Fruit fly (Drosophila melanogaster) whole organism, embryonic: ENCODE results near the gene Eig71Eg.

Experiments
- CG10267 ChIP-seq: fragments of 200-800 bp; sonication (Bioruptor generic); optimal IDR thresholded peaks from 2 replicates; lab custom pipeline; 2018; ENCODE audit warnings: missing biosample characterization, mild to moderate bottlenecking, missing genetic modification characterization, moderate library complexity
- CG10543 ChIP-seq: fragments of 200-800 bp; sonication (Bioruptor generic); optimal IDR thresholded peaks from 3 replicates; lab custom pipeline; 2017; ENCODE audit warnings: missing biosample characterization, mild to moderate bottlenecking, missing genetic modification characterization, moderate library complexity
- CG10979 ChIP-seq: fragments of 200-800 bp; sonication (Bioruptor generic); optimal IDR thresholded peaks from 2 replicates; lab custom pipeline; 2018; ENCODE audit warnings: missing biosample characterization, mild to moderate bottlenecking, missing genetic modification characterization, moderate library complexity
- CG11723 ChIP-seq: fragments of 200-800 bp; sonication (Bioruptor generic); optimal IDR thresholded peaks from 2 replicates; lab custom pipeline; 2017; ENCODE audit warnings: missing biosample characterization, mild to moderate bottlenecking, missing genetic modification characterization
- CG12104 ChIP-seq: fragments of 200-800 bp; sonication (Bioruptor generic); optimal IDR thresholded peaks from 3 replicates; lab custom pipeline; 2016; ENCODE audit warnings: missing biosample characterization, missing genetic modification characterization
- CG13287 ChIP-seq: fragments of 200-800 bp; sonication (Bioruptor generic); IDR thresholded peaks from 2 replicates; pipeline ENCODE4 v1.3.6; 2022; ENCODE audit warnings: missing biosample characterization, missing genetic modification characterization; ENCODE audit not compliant: partially characterized antibody
- CG13775 ChIP-seq: fragments of 200-800 bp; sonication (Bioruptor generic); optimal IDR thresholded peaks from 3 replicates; lab custom pipeline; 2017; ENCODE audit warnings: missing biosample characterization, mild to moderate bottlenecking, missing genetic modification characterization
- CG15601 ChIP-seq: fragments of 200-800 bp; sonication (Bioruptor generic); optimal IDR thresholded peaks from 3 replicates; lab custom pipeline; 2019; ENCODE audit warnings: missing biosample characterization, mild to moderate bottlenecking, missing genetic modification characterization, moderate library complexity
- CG1792 ChIP-seq: fragments of 200-800 bp; sonication (Bioruptor generic); optimal IDR thresholded peaks from 2 replicates; lab custom pipeline; 2016; ENCODE audit warnings: missing biosample characterization, missing genetic modification characterization
- CG18476 ChIP-seq: fragments of 200-800 bp; sonication (Bioruptor generic); optimal IDR thresholded peaks from 2 replicates; lab custom pipeline; 2016; ENCODE audit warnings: missing biosample characterization, mild to moderate bottlenecking, missing genetic modification characterization
- CG18619 ChIP-seq: fragments of 200-800 bp; sonication (Bioruptor generic); optimal IDR thresholded peaks from 3 replicates; lab custom pipeline; 2017; ENCODE audit warnings: missing biosample characterization, mild to moderate bottlenecking, missing genetic modification characterization
- CG3847 ChIP-seq: fragments of 200-800 bp; sonication (Bioruptor generic); IDR thresholded peaks from 2 replicates; pipeline ENCODE4 v1.3.6; 2022; ENCODE audit warnings: missing biosample characterization, missing genetic modification characterization
- CG4328 ChIP-seq: fragments of 200-800 bp; sonication (Bioruptor generic); optimal IDR thresholded peaks from 3 replicates; lab custom pipeline; 2017; ENCODE audit warnings: missing biosample characterization, missing genetic modification reagents, missing genetic modification characterization
- CG5953 ChIP-seq: fragments of 200-800 bp; sonication (Bioruptor generic); IDR thresholded peaks from 2 replicates; pipeline ENCODE4 v1.3.6; 2022; ENCODE audit warnings: missing biosample characterization, missing genetic modification characterization
- CG6175 ChIP-seq: fragments of 200-800 bp; sonication (Bioruptor generic); IDR thresholded peaks from 3 replicates; pipeline ENCODE4 v1.3.6; 2022; ENCODE audit warnings: missing biosample characterization, missing genetic modification characterization
- CG9215 ChIP-seq: fragments of 200-800 bp; sonication (Bioruptor generic); IDR thresholded peaks from 2 replicates; pipeline ENCODE4 v1.3.6; 2022; ENCODE audit warnings: missing biosample characterization, missing genetic modification characterization
- CG9609 ChIP-seq: fragments of 200-800 bp; sonication (Bioruptor generic); optimal IDR thresholded peaks from 3 replicates; lab custom pipeline; 2016; ENCODE audit warnings: missing biosample characterization, missing genetic modification characterization
- CG9727 ChIP-seq: fragments of 200-800 bp; sonication (Bioruptor generic); optimal IDR thresholded peaks from 3 replicates; lab custom pipeline; 2017; ENCODE audit warnings: missing biosample characterization, mild to moderate bottlenecking, missing genetic modification characterization
- CG9876 ChIP-seq: fragments of 200-800 bp; sonication (Bioruptor generic); optimal IDR thresholded peaks from 2 replicates; lab custom pipeline; 2016; ENCODE audit warnings: missing biosample characterization, missing genetic modification characterization
- Doc2 ChIP-seq: fragments of 200-800 bp; sonication (Bioruptor generic); IDR thresholded peaks from 2 replicates; pipeline ENCODE4 v1.3.6; 2022; ENCODE audit warnings: missing biosample characterization, missing genetic modification characterization
- Dp ChIP-seq: fragments of 200-800 bp; sonication (Bioruptor generic); optimal IDR thresholded peaks from 2 replicates; lab custom pipeline; 2018; ENCODE audit warnings: missing biosample characterization, mild to moderate bottlenecking, missing genetic modification characterization, moderate library complexity
- Fer3 ChIP-seq: fragments of 200-800 bp; sonication (Bioruptor generic); optimal IDR thresholded peaks from 2 replicates; lab custom pipeline; 2018; ENCODE audit warnings: missing biosample characterization, mild to moderate bottlenecking, missing genetic modification characterization, moderate library complexity
- Lim3 ChIP-seq: fragments of 200-800 bp; sonication (Bioruptor generic); IDR thresholded peaks from 2 replicates; pipeline ENCODE4 v1.3.6; 2022; ENCODE audit warnings: missing biosample characterization, missing genetic modification characterization
- Meics ChIP-seq: fragments of 200-800 bp; sonication (Bioruptor generic); optimal IDR thresholded peaks from 2 replicates; lab custom pipeline; 2017; ENCODE audit warnings: missing biosample characterization, mild to moderate bottlenecking, missing genetic modification characterization
- NC2α ChIP-seq: fragments of 200-800 bp; sonication (Bioruptor generic); optimal IDR thresholded peaks from 2 replicates; lab custom pipeline; 2016; ENCODE audit warnings: missing biosample characterization, missing genetic modification characterization
- Sry-β ChIP-seq: fragments of 200-800 bp; sonication (Bioruptor generic); optimal IDR thresholded peaks from 2 replicates; lab custom pipeline; 2018; ENCODE audit warnings: missing biosample characterization, mild to moderate bottlenecking, missing genetic modification characterization, moderate library complexity
- ab ChIP-seq: fragments of 200-800 bp; sonication (Bioruptor generic); optimal IDR thresholded peaks from 2 replicates; lab custom pipeline; 2016; ENCODE audit warnings: missing biosample characterization, missing genetic modification characterization
- al ChIP-seq: fragments of 200-800 bp; sonication (Bioruptor generic); IDR thresholded peaks from 2 replicates; pipeline ENCODE4 v1.3.6; 2022; ENCODE audit warnings: missing biosample characterization, missing genetic modification characterization
- ap ChIP-seq: fragments of 200-800 bp; sonication (Bioruptor generic); IDR thresholded peaks from 2 replicates; pipeline ENCODE4 v1.3.6; 2022; ENCODE audit warnings: missing biosample characterization, missing genetic modification characterization
- bab2 ChIP-seq: fragments of 200-800 bp; sonication (Bioruptor generic); optimal IDR thresholded peaks from 2 replicates; lab custom pipeline; 2016; ENCODE audit warnings: missing biosample characterization, missing genetic modification characterization
- bowl ChIP-seq: fragments of 200-800 bp; sonication (Bioruptor generic); IDR thresholded peaks from 2 replicates; pipeline ENCODE4 v1.3.6; 2022; ENCODE audit warnings: missing biosample characterization, missing genetic modification characterization
- cato ChIP-seq: fragments of 200-800 bp; sonication (Bioruptor generic); optimal IDR thresholded peaks from 2 replicates; lab custom pipeline; 2016; ENCODE audit warnings: missing biosample characterization, missing genetic modification characterization, borderline replicate concordance
- chm ChIP-seq: fragments of 200-800 bp; sonication (Bioruptor generic); IDR thresholded peaks from 2 replicates; pipeline ENCODE4 v1.3.6; 2022; ENCODE audit warnings: missing biosample characterization, missing genetic modification characterization
- chn ChIP-seq: fragments of 200-800 bp; sonication (Bioruptor generic); optimal IDR thresholded peaks from 2 replicates; lab custom pipeline; 2016; ENCODE audit warnings: missing biosample characterization, missing genetic modification characterization
- ci ChIP-seq: fragments of 200-800 bp; sonication (Bioruptor generic); IDR thresholded peaks from 3 replicates; pipeline ENCODE4 v1.3.6; 2022; ENCODE audit warnings: missing biosample characterization, missing genetic modification characterization
- crc ChIP-seq: fragments of 200-800 bp; sonication (Bioruptor generic); optimal IDR thresholded peaks from 2 replicates; lab custom pipeline; 2016; ENCODE audit warnings: missing biosample characterization, missing genetic modification characterization
- dm ChIP-seq: fragments of 200-800 bp; sonication (Bioruptor generic); optimal IDR thresholded peaks from 3 replicates; lab custom pipeline; 2016; ENCODE audit warnings: missing biosample characterization, missing genetic modification characterization
- fru ChIP-seq: fragments of >200 bp; optimal IDR thresholded peaks from 2 replicates; lab custom pipeline; 2017
- gro ChIP-seq: fragments of 200-800 bp; sonication (Bioruptor generic); optimal IDR thresholded peaks from 2 replicates; lab custom pipeline; 2016; ENCODE audit warnings: missing biosample characterization, missing genetic modification characterization
- kay ChIP-seq: fragments of 200-800 bp; sonication (Bioruptor generic); optimal IDR thresholded peaks from 2 replicates; lab custom pipeline; 2016; ENCODE audit warnings: missing biosample characterization, missing genetic modification characterization
- knrl ChIP-seq: fragments of 200-800 bp; sonication (Bioruptor generic); IDR thresholded peaks from 3 replicates; pipeline ENCODE4 v1.3.6; 2022; ENCODE audit warnings: missing biosample characterization, missing genetic modification characterization; ENCODE audit not compliant: partially characterized antibody
- lola ChIP-seq, 3 experiments: fragments of >200 bp in 2 of 3; fragments of 200-800 bp in 1 of 3; sonication (Bioruptor generic) in 1 of 3; optimal IDR thresholded peaks; 2 replicates each; lab custom pipeline; 2017 to 2019; ENCODE audit warnings: missing biosample characterization in 3 of 3, missing genetic modification characterization in 3 of 3, mild to moderate bottlenecking in 1 of 3, moderate library complexity in 1 of 3
- pros ChIP-seq: fragments of 200-800 bp; sonication (Bioruptor generic); optimal IDR thresholded peaks from 3 replicates; lab custom pipeline; 2019; ENCODE audit warnings: missing biosample characterization, mild to moderate bottlenecking, missing genetic modification characterization, moderate library complexity
- rib ChIP-seq: fragments of 200-800 bp; sonication (Bioruptor generic); IDR thresholded peaks from 2 replicates; pipeline ENCODE4 v1.3.6; 2022; ENCODE audit warnings: missing biosample characterization, missing genetic modification characterization
- sima ChIP-seq: fragments of 200-800 bp; sonication (Bioruptor generic); optimal IDR thresholded peaks from 2 replicates; lab custom pipeline; 2016; ENCODE audit warnings: missing biosample characterization, missing genetic modification characterization
- sisA ChIP-seq: fragments of 200-800 bp; sonication (Bioruptor generic); IDR thresholded peaks from 2 replicates; pipeline ENCODE4 v1.3.6; 2022; ENCODE audit warnings: missing biosample characterization, missing genetic modification characterization
- so ChIP-seq: fragments of 200-800 bp; sonication (Bioruptor generic); IDR thresholded peaks from 3 replicates; pipeline ENCODE4 v1.3.6; 2022; ENCODE audit warnings: missing biosample characterization, missing genetic modification characterization
- sob ChIP-seq: fragments of 200-800 bp; sonication (Bioruptor generic); IDR thresholded peaks from 2 replicates; pipeline ENCODE4 v1.3.6; 2022; ENCODE audit warnings: missing biosample characterization, missing genetic modification characterization
- sr ChIP-seq: fragments of 200-800 bp; sonication (Bioruptor generic); IDR thresholded peaks from 3 replicates; pipeline ENCODE4 v1.3.6; 2022; ENCODE audit warnings: missing biosample characterization, missing genetic modification characterization
- unc-4 ChIP-seq: fragments of 200-800 bp; sonication (Bioruptor generic); IDR thresholded peaks from 2 replicates; pipeline ENCODE4 v1.3.6; 2022; ENCODE audit warnings: missing biosample characterization, missing genetic modification characterization; ENCODE audit not compliant: partially characterized antibody
- unpg ChIP-seq: fragments of 200-800 bp; sonication (Bioruptor generic); optimal IDR thresholded peaks from 3 replicates; lab custom pipeline; 2018; ENCODE audit warnings: missing biosample characterization, mild to moderate bottlenecking, missing genetic modification characterization, moderate library complexity
- usp ChIP-seq: fragments of >200 bp; optimal IDR thresholded peaks from 2 replicates; lab custom pipeline; 2017; ENCODE audit warnings: missing biosample characterization, missing genetic modification characterization

Gene Eig71Eg

DNA sequence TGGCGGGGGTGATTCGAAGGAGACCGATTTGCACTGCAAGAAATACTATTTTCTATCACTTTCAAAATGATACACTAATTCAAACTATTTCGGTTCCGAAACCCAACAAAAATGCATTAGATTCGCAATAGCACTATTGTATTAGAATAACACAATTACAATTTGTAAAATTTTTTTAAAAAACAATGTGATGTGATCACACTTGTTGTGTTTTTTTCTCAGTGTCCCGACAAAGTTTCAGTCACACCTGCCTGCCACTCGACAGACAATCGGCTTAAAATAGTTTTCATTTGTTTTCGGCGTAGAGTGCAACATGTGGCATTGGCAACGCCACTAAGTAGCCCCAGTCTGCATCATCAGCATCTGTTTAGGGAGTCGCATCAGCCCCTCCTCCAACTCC, 17.7 kb downstream of the Eig71Eg start (continued):
- peak; percentile 81 for TF ChIP-seq CG10267
- no peak for TF ChIP-seq kay (GFP tag; lab: Kevin White, UChicago)
- TF ChIP-seq CG13287 (GFP tag; lab: Robert Waterston, UW), result no peak
- TF ChIP-seq knrl, result no peak
- no peak for TF ChIP-seq CG4328
- TF ChIP-seq CG9215, result 0 out of 2 replicates have a peak, but pooled peaks have one; percentile 13
- peak; percentile 80 for TF ChIP-seq unpg (GFP tag; lab: Kevin White, UChicago)
- TF ChIP-seq Meics (GFP tag; lab: Kevin White, UChicago), result no peak
- TF ChIP-seq Sry-β (GFP tag; lab: Kevin White, UChicago), result no peak
- no peak for TF ChIP-seq CG6175 (GFP tag; lab: Robert Waterston, UW)
- TF ChIP-seq CG9727 (GFP tag; lab: Kevin White, UChicago), result peak; percentile 90
- no peak for TF ChIP-seq CG12104 (GFP tag; lab: Kevin White, UChicago)
- TF ChIP-seq CG10543 (GFP tag; lab: Kevin White, UChicago), result no peak
- TF ChIP-seq CG13775 (GFP tag; lab: Kevin White, UChicago), result peak; percentile 66
- no peak for TF ChIP-seq dm
- TF ChIP-seq sob (GFP tag; lab: Robert Waterston, UW), result no peak
- TF ChIP-seq ap, result no peak
- TF ChIP-seq CG5953 (GFP tag; lab: Robert Waterston, UW), result no peak
- no peak for TF ChIP-seq bowl (GFP tag; lab: Robert Waterston, UW)
- TF ChIP-seq pros, result no peak
- TF ChIP-seq CG18476 (GFP tag; lab: Kevin White, UChicago), result peak; percentile 51
- TF ChIP-seq lola (GFP tag; optimal IDR thresholded peaks at IDR 0.05; lab: Kevin White, UChicago), result peak in 1 of 3 experiments; percentile 89
- peak; percentile 4 for TF ChIP-seq Fer3
- TF ChIP-seq fru (lab: Kevin White, UChicago), result no peak
- TF ChIP-seq CG9609 (GFP tag; lab: Kevin White, UChicago), result peak; percentile 50
- TF ChIP-seq cato, result peak; percentile 27
- TF ChIP-seq unc-4 (GFP tag; lab: Robert Waterston, UW), result no peak
- TF ChIP-seq CG15601 (tag; lab: Kevin White, UChicago), result peak; percentile 81
- TF ChIP-seq rib (GFP tag; lab: Robert Waterston, UW), result no peak
- peak; percentile 78 for TF ChIP-seq chn
- TF ChIP-seq gro (GFP tag; lab: Kevin White, UChicago), result no peak
- peak; percentile 28 for TF ChIP-seq NC2α (GFP tag; lab: Kevin White, UChicago)
- peak; percentile 68 for TF ChIP-seq bab2 (GFP tag; lab: Kevin White, UChicago)
- TF ChIP-seq Dp (GFP tag; lab: Kevin White, UChicago), result no peak
- peak; percentile 93 for TF ChIP-seq CG10979 (tag; lab: Kevin White, UChicago)
- no peak for TF ChIP-seq Doc2
- TF ChIP-seq CG11723 (GFP tag; lab: Kevin White, UChicago), result peak; percentile 44
- no peak for TF ChIP-seq CG3847
- peak; percentile 74; the same call in 1 of the 2 replicates for TF ChIP-seq chm
- peak; percentile 18 for TF ChIP-seq crc
- TF ChIP-seq ci (GFP tag; lab: Robert Waterston, UW), result peak; percentile 62; the same call in 2 of the 3 replicates
- TF ChIP-seq usp (GFP tag; lab: Kevin White, UChicago), result no peak
- TF ChIP-seq sima, result no peak
- TF ChIP-seq CG1792, result peak; percentile 9
- TF ChIP-seq sisA (GFP tag; lab: Robert Waterston, UW), result peak; percentile 64
- no peak for TF ChIP-seq al (GFP tag; lab: Robert Waterston, UW)
- no peak for TF ChIP-seq CG9876
- TF ChIP-seq so (GFP tag; lab: Robert Waterston, UW), result peak; percentile 62; the same call in 1 of the 3 replicates
- peak; percentile 12 for TF ChIP-seq CG18619 (GFP tag; lab: Kevin White, UChicago)
- TF ChIP-seq Lim3, result no peak
- TF ChIP-seq ab (GFP tag; lab: Kevin White, UChicago), result no peak
- no peak for TF ChIP-seq sr (GFP tag; lab: Robert Waterston, UW)
